Fruit fly (Drosophila melanogaster) Kc167 (cell line): ENCODE results near the gene Pcd.

ENCODE experiments used
- Sin3A ChIP-seq: fragments of >200 bp; optimal IDR thresholded peaks from 2 replicates; lab custom pipeline; 2018; ENCODE audit warnings: missing external identifiers
- insv ChIP-seq: fragments of >200 bp; optimal IDR thresholded peaks from 3 replicates; lab custom pipeline; 2018; ENCODE audit warnings: missing external identifiers
- psq ChIP-seq: fragments of >200 bp; optimal IDR thresholded peaks from 2 replicates; lab custom pipeline; 2017; ENCODE audit warnings: missing external identifiers

- TF ChIP-seq Sin3A (lab: Kevin White, UChicago) = no peak
- TF ChIP-seq psq = no peak
- TF ChIP-seq insv (lab: Kevin White, UChicago) = no peak
Measured at dm6 chr3R:29704557-29704956, 18.4 kb upstream of the Pcd start.
